Worm (Caenorhabditis elegans) whole organism, young adult: ENCODE results near the gene F40F8.3.

Experiments used
- B0019.2 ChIP-seq: fragments of 200-800 bp; sonication (Bioruptor generic); conservative IDR thresholded peaks from 2 replicates; pipeline ENCODE4 v1.3.6; 2022; ENCODE audit warnings: missing genetic modification reagents, missing genetic modification characterization, missing compliant biosample characterization
- C17E4.6 ChIP-seq: fragments of 200-800 bp; sonication (Bioruptor generic); IDR thresholded peaks from 2 replicates; pipeline ENCODE4 v1.3.6; 2022; ENCODE audit warnings: missing genetic modification reagents, missing genetic modification characterization, missing compliant biosample characterization
- F10E7.11 ChIP-seq: sonication (generic microtip); optimal IDR thresholded peaks from 2 replicates; lab custom pipeline; 2017; ENCODE audit warnings: mild to moderate bottlenecking, missing genetic modification characterization, moderate library complexity, missing compliant biosample characterization
- F23B12.7 ChIP-seq: sonication (generic microtip); optimal IDR thresholded peaks from 2 replicates; lab custom pipeline; 2017; ENCODE audit warnings: missing genetic modification characterization, mild to moderate bottlenecking, missing compliant biosample characterization, antibody characterized with exemption, moderate library complexity; ENCODE audit not compliant: insufficient read depth
- F37B4.10 ChIP-seq: fragments of 200-800 bp; sonication (Bioruptor generic); IDR thresholded peaks from 2 replicates; pipeline ENCODE4 v1.3.6; 2022; ENCODE audit warnings: missing genetic modification characterization, missing compliant biosample characterization
- F49E8.2 ChIP-seq: sonication (generic microtip); optimal IDR thresholded peaks from 3 replicates; lab custom pipeline; 2017; ENCODE audit warnings: missing genetic modification characterization, mild to moderate bottlenecking, missing compliant biosample characterization, antibody characterized with exemption, moderate library complexity; ENCODE audit not compliant: insufficient read depth
- K11D2.4 ChIP-seq: fragments of 200-800 bp; sonication (Bioruptor generic); IDR thresholded peaks from 2 replicates; pipeline ENCODE4 v1.3.6; 2022; ENCODE audit warnings: missing genetic modification reagents, missing genetic modification characterization, missing compliant biosample characterization
- K12H6.12 ChIP-seq: fragments of 200-800 bp; sonication (Bioruptor generic); optimal IDR thresholded peaks from 2 replicates; lab custom pipeline; 2018; ENCODE audit warnings: mild to moderate bottlenecking, missing genetic modification characterization, missing compliant biosample characterization
- Y53F4B.3 ChIP-seq: fragments of 200-800 bp; sonication (Bioruptor generic); IDR thresholded peaks from 2 replicates; pipeline ENCODE4 v1.3.6; 2022; ENCODE audit warnings: missing genetic modification reagents, missing genetic modification characterization, missing compliant biosample characterization
- Y56A3A.18 ChIP-seq: fragments of 200-800 bp; sonication (Bioruptor generic); IDR thresholded peaks from 2 replicates; pipeline ENCODE4 v1.3.6; 2022; ENCODE audit warnings: missing genetic modification reagents, missing genetic modification characterization, missing compliant biosample characterization
- Y67H2A.10 ChIP-seq: fragments of 200-800 bp; sonication (Bioruptor generic); conservative IDR thresholded peaks from 2 replicates; pipeline ENCODE4 v1.3.6; 2022; ENCODE audit warnings: missing genetic modification reagents, missing genetic modification characterization, missing compliant biosample characterization
- Y79H2A.3 ChIP-seq: fragments of 200-800 bp; sonication (Bioruptor generic); conservative IDR thresholded peaks from 2 replicates; pipeline ENCODE4 v1.3.6; 2022; ENCODE audit warnings: missing genetic modification reagents, missing genetic modification characterization, missing compliant biosample characterization
- ZK185.1 ChIP-seq: sonication (generic microtip); optimal IDR thresholded peaks from 2 replicates; lab custom pipeline; 2016; ENCODE audit warnings: mild to moderate bottlenecking, missing genetic modification characterization, missing compliant biosample characterization; ENCODE audit not compliant: poor library complexity, severe bottlenecking
- atf-7 ChIP-seq: sonication (generic microtip); optimal IDR thresholded peaks from 2 replicates; lab custom pipeline; 2017; ENCODE audit warnings: mild to moderate bottlenecking, missing genetic modification characterization, missing compliant biosample characterization
- athp-1 ChIP-seq: sonication (generic microtip); optimal IDR thresholded peaks from 2 replicates; lab custom pipeline; 2017; ENCODE audit warnings: mild to moderate bottlenecking, missing genetic modification characterization, missing compliant biosample characterization
- cebp-1 ChIP-seq, 2 experiments: fragments of 200-800 bp in 1 of 2; sonication (Bioruptor generic) in 1 of 2; sonication (generic microtip) in 1 of 2; IDR thresholded peaks in 1 of 2; optimal IDR thresholded peaks in 1 of 2; 2 replicates each; pipeline versions ENCODE4 v1.3.6 to Lab custom; 2017 to 2022; ENCODE audit warnings: missing compliant biosample characterization in 2 of 2, missing genetic modification characterization in 2 of 2, mild to moderate bottlenecking in 1 of 2, missing genetic modification reagents in 1 of 2, moderate library complexity in 1 of 2
- ceh-40 ChIP-seq: fragments of 200-800 bp; sonication (Bioruptor generic); IDR thresholded peaks from 2 replicates; pipeline ENCODE4 v1.3.6; 2022; ENCODE audit warnings: missing genetic modification characterization, missing compliant biosample characterization
- ceh-58 ChIP-seq: fragments of 200-800 bp; sonication (Bioruptor generic); IDR thresholded peaks from 2 replicates; pipeline ENCODE4 v1.3.6; 2022; ENCODE audit warnings: missing genetic modification characterization, missing compliant biosample characterization
- ceh-91 ChIP-seq: fragments of 200-800 bp; sonication (Bioruptor generic); IDR thresholded peaks from 2 replicates; pipeline ENCODE4 v1.3.6; 2022; ENCODE audit warnings: missing genetic modification reagents, missing genetic modification characterization, missing compliant biosample characterization
- chd-7 ChIP-seq: sonication (generic microtip); optimal IDR thresholded peaks from 2 replicates; lab custom pipeline; 2016; ENCODE audit warnings: mild to moderate bottlenecking, missing genetic modification characterization, moderate library complexity, missing compliant biosample characterization
- die-1 ChIP-seq: sonication (generic microtip); optimal IDR thresholded peaks from 2 replicates; lab custom pipeline; 2016; ENCODE audit warnings: missing genotype, mild to moderate bottlenecking, missing genetic modification characterization, missing compliant biosample characterization
- egl-44 ChIP-seq: fragments of 200-800 bp; sonication (Bioruptor generic); IDR thresholded peaks from 2 replicates; pipeline ENCODE4 v1.3.6; 2022; ENCODE audit warnings: missing genetic modification reagents, missing genetic modification characterization, missing compliant biosample characterization
- gei-17 ChIP-seq: fragments of 200-800 bp; sonication (Bioruptor generic); optimal IDR thresholded peaks from 2 replicates; lab custom pipeline; 2018; ENCODE audit warnings: mild to moderate bottlenecking, missing genetic modification characterization, missing compliant biosample characterization
- hlh-12 ChIP-seq: sonication (generic microtip); optimal IDR thresholded peaks from 2 replicates; lab custom pipeline; 2016; ENCODE audit warnings: missing genetic modification characterization, missing compliant biosample characterization
- hmg-20 ChIP-seq: fragments of 200-800 bp; sonication (Bioruptor generic); IDR thresholded peaks from 2 replicates; pipeline ENCODE4 v1.3.6; 2022; ENCODE audit warnings: missing genetic modification reagents, missing genetic modification characterization, missing compliant biosample characterization
- hrde-1 ChIP-seq: sonication (generic microtip); optimal IDR thresholded peaks from 2 replicates; lab custom pipeline; 2016; ENCODE audit warnings: missing genetic modification characterization, mild to moderate bottlenecking, missing compliant biosample characterization, moderate library complexity, missing genotype, missing genetic modification reagents, borderline replicate concordance
- lin-35 ChIP-seq, 3 experiments: fragments of 150-350 bp in 2 of 3; sonication (generic microtip) in 1 of 3; optimal IDR thresholded peaks; 2 replicates each; lab custom pipeline; 2014 to 2018; ENCODE audit warnings: missing biosample characterization in 3 of 3, missing genetic modification characterization in 3 of 3, missing genetic modification reagents in 3 of 3
- lir-1 ChIP-seq: fragments of 200-800 bp; sonication (Bioruptor generic); conservative IDR thresholded peaks from 2 replicates; pipeline ENCODE4 v1.3.6; 2022; ENCODE audit warnings: missing genetic modification reagents, missing genetic modification characterization, missing compliant biosample characterization
- madf-10 ChIP-seq: sonication (generic microtip); optimal IDR thresholded peaks from 2 replicates; lab custom pipeline; 2016; ENCODE audit warnings: mild to moderate bottlenecking, missing genetic modification characterization, missing compliant biosample characterization
- mcd-1 ChIP-seq: fragments of 200-800 bp; sonication (Bioruptor generic); IDR thresholded peaks from 2 replicates; pipeline ENCODE4 v1.3.6; 2022; ENCODE audit warnings: missing genetic modification reagents, missing genetic modification characterization, missing compliant biosample characterization
- nfya-2 ChIP-seq: fragments of 200-800 bp; sonication (Bioruptor generic); IDR thresholded peaks from 2 replicates; pipeline ENCODE4 v1.3.6; 2022; ENCODE audit warnings: missing genetic modification reagents, missing genetic modification characterization, missing compliant biosample characterization
- nhr-120 ChIP-seq: fragments of 200-800 bp; sonication (Bioruptor generic); IDR thresholded peaks from 2 replicates; pipeline ENCODE4 v1.3.6; 2022; ENCODE audit warnings: missing genetic modification characterization, missing compliant biosample characterization
- pha-4 ChIP-seq: fragments of 150-350 bp; sonication (generic microtip); optimal IDR thresholded peaks from 2 replicates; lab custom pipeline; 2014; ENCODE audit warnings: missing biosample characterization, missing genetic modification reagents, missing genetic modification characterization
- sdz-38 ChIP-seq: sonication (generic microtip); optimal IDR thresholded peaks from 2 replicates; lab custom pipeline; 2016; ENCODE audit warnings: missing genotype, missing genetic modification characterization, missing compliant biosample characterization
- snpc-1.3 ChIP-seq: sonication (generic microtip); optimal IDR thresholded peaks from 2 replicates; lab custom pipeline; 2017; ENCODE audit warnings: missing genetic modification characterization, mild to moderate bottlenecking, missing compliant biosample characterization, antibody characterized with exemption, moderate library complexity, missing genotype, missing genetic modification reagents; ENCODE audit not compliant: insufficient read depth
- snpc-3.4 ChIP-seq: sonication (generic microtip); optimal IDR thresholded peaks from 2 replicates; lab custom pipeline; 2017; ENCODE audit warnings: missing genetic modification characterization, mild to moderate bottlenecking, missing compliant biosample characterization, antibody characterized with exemption, moderate library complexity, missing genotype, missing genetic modification reagents
- sptf-2 ChIP-seq: fragments of 200-800 bp; sonication (Bioruptor generic); optimal IDR thresholded peaks from 2 replicates; lab custom pipeline; 2018; ENCODE audit warnings: mild to moderate bottlenecking, missing genetic modification characterization, missing compliant biosample characterization
- unc-62 ChIP-seq: fragments of 150-350 bp; optimal IDR thresholded peaks from 2 replicates; lab custom pipeline; 2014; ENCODE audit warnings: missing biosample characterization, missing genetic modification reagents, missing genetic modification characterization
- zim-3 ChIP-seq: sonication (generic microtip); optimal IDR thresholded peaks from 2 replicates; lab custom pipeline; 2017; ENCODE audit warnings: mild to moderate bottlenecking, missing genetic modification characterization, moderate library complexity, missing compliant biosample characterization
- ztf-28 ChIP-seq: fragments of 200-800 bp; sonication (Bioruptor generic); IDR thresholded peaks from 2 replicates; pipeline ENCODE4 v1.3.6; 2022; ENCODE audit warnings: missing genetic modification reagents, missing genetic modification characterization, missing compliant biosample characterization
- ztf-6 ChIP-seq: fragments of 200-800 bp; sonication (Bioruptor generic); IDR thresholded peaks from 2 replicates; pipeline ENCODE4 v1.3.6; 2022; ENCODE audit warnings: missing genetic modification reagents, missing genetic modification characterization, missing compliant biosample characterization

F40F8.3 gene

DNA sequence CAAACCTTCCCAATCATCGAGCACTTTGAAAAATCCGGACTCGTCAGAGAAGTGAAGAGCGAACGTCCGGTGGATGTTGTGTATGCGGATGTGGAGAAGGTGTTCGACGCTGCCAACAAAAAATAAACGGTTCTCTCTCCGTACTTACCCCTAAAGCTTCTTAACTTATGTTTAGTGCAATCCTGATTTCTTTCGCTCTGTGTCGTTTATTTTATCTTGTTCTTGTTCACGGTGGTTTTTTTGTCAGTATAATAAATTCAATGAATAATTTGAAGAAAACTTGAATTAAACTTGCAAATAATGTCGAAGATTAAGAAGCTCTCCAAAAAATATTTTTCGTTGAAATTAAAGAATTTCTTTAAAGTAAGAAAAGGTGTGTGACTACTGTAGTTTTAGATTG lies at the start of gene F40F8.3:
TSS of gene F40F8.3 (plus strand) at position 301 of the 400 bp plus-strand sequence.
- TF ChIP-seq mcd-1 (GFP tag; lab: Robert Waterston, UW) = no peak
- no peak for TF ChIP-seq C17E4.6 (GFP tag; lab: Robert Waterston, UW)
- TF ChIP-seq atf-7 (tag; lab: Kevin White, UChicago) = no peak
- no peak for TF ChIP-seq zim-3
- no peak for TF ChIP-seq hlh-12 (tag; lab: Kevin White, UChicago)
- no peak for TF ChIP-seq nfya-2
- TF ChIP-seq hrde-1 (tag; lab: Kevin White, UChicago) = no peak
- TF ChIP-seq, all 124 proteins: peak for 0

DNA sequence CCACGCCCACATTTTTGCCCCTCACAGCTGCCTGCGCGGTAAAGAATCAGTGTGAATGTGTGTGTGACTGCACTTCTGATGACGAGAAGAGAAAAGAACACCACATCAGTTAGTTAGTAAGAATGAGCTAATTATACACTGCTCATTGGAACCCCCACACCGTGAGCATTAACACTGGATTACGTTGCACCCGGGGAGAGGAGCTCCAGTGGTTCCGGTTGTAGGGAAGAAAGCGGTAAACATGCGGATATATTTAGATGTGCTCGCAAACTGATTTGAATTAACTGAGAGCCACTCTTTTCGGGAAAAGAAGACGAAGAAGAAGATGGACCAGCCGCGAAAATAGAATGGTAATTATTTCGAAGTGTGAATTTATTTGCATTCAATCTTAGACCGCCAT lies 42.3 kb upstream of the F40F8.3 start:
- TF ChIP-seq lin-35 (GFP tag; optimal IDR thresholded peaks at IDR 0.05; lab: Kevin White, UChicago) (no peak), lir-1 (no peak), K12H6.12 (no peak), ceh-58 (GFP tag; lab: Robert Waterston, UW) (no peak), snpc-3.4 (tag; lab: Kevin White, UChicago) (no peak), F10E7.11 (tag; lab: Kevin White, UChicago) (no peak)

DNA sequence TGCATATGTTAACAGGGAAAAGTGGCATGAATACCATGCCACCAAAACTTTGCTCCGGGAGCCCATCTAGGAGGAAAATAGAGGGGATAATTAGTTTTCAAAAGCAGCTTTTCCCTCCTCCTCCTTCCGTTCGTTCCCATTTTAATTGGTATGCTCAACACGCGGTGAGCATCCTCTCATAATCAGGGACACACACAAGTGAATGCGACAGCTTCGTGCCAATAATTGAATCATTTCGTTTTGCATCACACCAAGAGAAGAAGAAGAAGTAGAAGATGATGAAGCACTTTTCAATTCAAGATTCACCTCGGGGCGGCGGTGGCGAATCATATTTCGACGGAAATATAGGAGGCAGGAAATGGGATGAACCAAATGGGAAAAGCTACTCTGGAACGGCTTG lies 41.0 kb upstream of the F40F8.3 start:
- no peak for TF ChIP-seq Y56A3A.18 (GFP tag; lab: Robert Waterston, UW)
- no peak for TF ChIP-seq lin-35 (GFP tag; optimal IDR thresholded peaks at IDR 0.05; lab: Kevin White, UChicago)
- TF ChIP-seq sptf-2 = no peak
- TF ChIP-seq Y53F4B.3 (GFP tag; lab: Robert Waterston, UW) = no peak
- TF ChIP-seq lir-1 = no peak
- TF ChIP-seq ceh-40 (GFP tag; lab: Robert Waterston, UW) = no peak
- no peak for TF ChIP-seq B0019.2
- no peak for TF ChIP-seq egl-44 (GFP tag; lab: Robert Waterston, UW)
- TF ChIP-seq athp-1 (tag; lab: Kevin White, UChicago) = no peak

DNA sequence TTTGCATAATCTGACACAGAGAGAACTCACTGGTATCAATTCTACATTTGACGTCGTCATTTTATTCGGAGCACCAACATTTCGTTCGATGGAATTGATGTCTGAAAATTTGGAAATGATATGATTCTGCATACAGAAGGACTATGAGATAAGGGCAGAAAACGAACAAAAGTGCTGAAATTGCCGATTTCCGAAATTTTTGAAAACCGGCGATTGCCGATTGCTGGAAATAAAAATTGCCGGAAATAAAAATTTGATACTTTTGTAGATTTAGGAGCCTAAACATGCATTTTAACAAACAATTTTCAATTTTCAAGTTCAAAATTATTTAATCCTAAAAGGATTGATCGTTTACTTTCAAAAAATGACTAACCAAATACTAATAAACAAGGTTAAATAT lies 39.7 kb upstream of the F40F8.3 start, which contains the start of gene unc-53:
TSS of gene unc-53 (minus strand) at position 101 of the 400 bp plus-strand sequence.
- TF ChIP-seq F49E8.2 (tag; lab: Kevin White, UChicago) (no peak), chd-7 (tag; lab: Kevin White, UChicago) (no peak), K11D2.4 (GFP tag; lab: Robert Waterston, UW) (no peak), Y79H2A.3 (GFP tag; lab: Robert Waterston, UW) (no peak), Y67H2A.10 (GFP tag; lab: Robert Waterston, UW) (no peak), die-1 (tag; lab: Kevin White, UChicago) (no peak), nfya-2 (no peak), K12H6.12 (no peak), hlh-12 (tag; lab: Kevin White, UChicago) (no peak), nhr-120 (GFP tag; lab: Robert Waterston, UW) (no peak), snpc-1.3 (no peak)

DNA sequence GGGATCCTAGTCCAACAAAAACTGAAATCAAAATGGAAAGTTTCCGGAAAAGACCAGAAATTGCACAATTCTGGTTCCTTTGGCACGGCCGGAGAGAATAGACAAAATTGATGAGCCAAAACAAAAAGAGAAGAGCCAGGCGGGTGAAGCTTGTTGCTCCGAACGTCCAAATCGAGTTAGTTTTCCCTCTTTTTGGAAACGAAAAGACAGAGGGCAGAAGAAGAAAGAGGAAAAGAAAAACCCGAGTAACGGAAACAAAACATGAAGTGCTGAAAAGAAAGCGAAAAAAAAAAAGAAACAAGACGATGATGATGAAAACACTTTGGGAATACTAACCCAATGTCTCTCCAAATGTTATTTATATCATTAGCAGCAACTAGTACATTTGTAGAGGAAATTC lies 37.5 kb upstream of the F40F8.3 start:
- TF ChIP-seq hmg-20 (GFP tag; lab: Robert Waterston, UW) (no peak), F23B12.7 (tag; lab: Kevin White, UChicago) (no peak), ztf-28 (GFP tag; lab: Robert Waterston, UW) (no peak), ceh-91 (GFP tag; lab: Robert Waterston, UW) (no peak), hrde-1 (tag; lab: Kevin White, UChicago) (no peak), cebp-1 (GFP tag; IDR thresholded peaks at IDR 0.05; lab: Robert Waterston, UW) (no peak), cebp-1 (tag; optimal IDR thresholded peaks at IDR 0.05; lab: Kevin White, UChicago) (no peak), sdz-38 (tag; lab: Kevin White, UChicago) (no peak), madf-10 (no peak), ZK185.1 (tag; lab: Kevin White, UChicago) (no peak), F37B4.10 (GFP tag; lab: Robert Waterston, UW) (no peak), ztf-6 (GFP tag; lab: Robert Waterston, UW) (no peak), pha-4 (tag; lab: Kevin White, UChicago) (no peak), unc-62 (GFP tag; lab: Kevin White, UChicago) (no peak), nfya-2 (no peak), snpc-1.3 (no peak), gei-17 (GFP tag; lab: Kevin White, UChicago) (no peak)
